Worm (Caenorhabditis elegans) whole organism, L4/young adult: ENCODE data around the gene mlc-7.
"Not testable (repeated sequence)": the region's sequence is repeated elsewhere in the genome, so short reads cannot be mapped to it uniquely, and the experiment has no call there.

Experiments
- W03F9.2 ChIP-seq: fragments of 150-350 bp; optimal IDR thresholded peaks from 2 replicates; lab custom pipeline; 2014; ENCODE audit warnings: missing biosample characterization, missing genetic modification characterization
- dao-5 ChIP-seq: sonication (generic microtip); optimal IDR thresholded peaks from 2 replicates; lab custom pipeline; 2016; ENCODE audit warnings: missing genotype, missing genetic modification characterization, moderate library complexity, missing compliant biosample characterization
- him-1 ChIP-seq: sonication (generic microtip); optimal IDR thresholded peaks from 2 replicates; lab custom pipeline; 2016; ENCODE audit warnings: missing genotype, missing genetic modification reagents, missing genetic modification characterization, missing compliant biosample characterization

The mlc-7 gene

DNA sequence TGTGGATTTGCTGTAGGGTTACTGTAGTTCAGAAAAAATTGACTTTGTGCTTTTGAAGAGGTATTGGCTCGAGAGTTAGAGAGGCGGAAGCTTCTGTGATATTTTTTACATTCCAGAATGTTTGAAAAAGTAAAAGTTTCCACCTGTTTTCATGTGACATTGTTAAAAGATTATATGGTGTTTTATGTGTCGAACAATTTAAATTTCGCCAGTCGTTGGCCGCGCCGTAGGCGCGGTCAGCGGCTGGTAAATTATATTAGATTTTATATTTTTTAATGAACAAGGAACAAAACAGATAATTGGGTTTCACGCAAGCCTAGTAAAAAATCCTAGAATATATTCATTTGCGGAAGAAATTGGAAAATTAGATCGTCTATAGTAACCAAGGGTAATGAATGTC is at the start of gene mlc-7:
TSS of gene mlc-7 (plus strand) at position 301 of the 400 bp plus-strand sequence.
- TF ChIP-seq dao-5; him-1 (tag; lab: Kevin White, UChicago); W03F9.2 (tag; lab: Kevin White, UChicago): not testable (repeated sequence)

DNA sequence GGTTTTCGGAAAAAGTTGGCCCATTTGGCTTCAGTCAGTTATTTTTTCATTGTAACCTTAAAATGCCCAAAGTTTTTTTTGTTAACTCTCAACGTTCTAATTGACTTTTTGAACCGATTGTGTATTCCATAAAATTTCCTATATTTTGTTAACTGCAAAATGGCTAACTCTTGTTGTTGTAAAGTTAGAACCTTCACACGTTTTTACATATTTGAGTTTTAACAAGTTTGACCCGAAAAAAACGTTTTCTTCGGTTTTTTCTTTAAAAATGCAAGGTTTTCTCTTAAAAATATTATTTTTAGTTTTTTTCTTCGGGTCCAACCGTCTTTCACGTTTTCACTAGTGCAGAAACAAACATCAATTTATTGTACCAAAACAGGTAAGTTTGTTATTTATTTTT is 49.6 kb upstream of the mlc-7 start, which contains the start of gene lit-1:
TSS of gene lit-1 (plus strand) at position 301 of the 400 bp plus-strand sequence.
- TF ChIP-seq W03F9.2 (tag; lab: Kevin White, UChicago) (no peak), him-1 (tag; lab: Kevin White, UChicago) (no peak), dao-5 (no peak)

- TF ChIP-seq W03F9.2 (tag; lab: Kevin White, UChicago) (no peak), him-1 (tag; lab: Kevin White, UChicago) (no peak), dao-5 (no peak)
Measured at ce11 chrIII:13708415-13708814, 42.8 kb upstream of the mlc-7 start.

ce11 chrIII:13709122-13709521 is 42.1 kb upstream of the mlc-7 start:
- no peak for TF ChIP-seq W03F9.2 (tag; lab: Kevin White, UChicago)
- TF ChIP-seq him-1 (tag; lab: Kevin White, UChicago), result no peak
- TF ChIP-seq dao-5, result no peak

- TF ChIP-seq W03F9.2 (tag; lab: Kevin White, UChicago) (no peak), him-1 (tag; lab: Kevin White, UChicago) (no peak), dao-5 (no peak)
Measured at ce11 chrIII:13710666-13711065, 40.6 kb upstream of the mlc-7 start.

ce11 chrIII:13712854-13713293 is 38.4 kb upstream of the mlc-7 start:
- TF ChIP-seq W03F9.2 (tag; lab: Kevin White, UChicago) (no peak), dao-5 (no peak), him-1 (tag; lab: Kevin White, UChicago) (no peak)

DNA sequence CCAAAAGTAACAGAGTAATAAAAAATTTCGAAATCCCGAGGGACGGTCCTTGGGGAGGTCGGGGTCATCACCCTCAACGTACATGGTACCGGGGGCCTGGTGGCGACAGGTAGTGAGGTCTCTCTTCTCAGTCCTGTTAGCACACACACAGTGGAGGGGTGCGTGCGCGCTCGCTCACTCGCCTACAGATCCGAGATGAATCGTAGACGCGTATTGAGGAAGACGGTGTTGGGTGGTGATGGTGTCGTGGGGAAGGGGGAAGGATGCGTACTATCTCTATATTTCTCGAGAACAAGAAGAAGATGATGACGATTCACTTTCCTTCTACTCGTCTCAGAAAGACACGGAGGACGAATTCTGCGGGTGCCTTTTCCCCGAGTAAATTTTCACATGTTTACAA is 37.4 kb upstream of the mlc-7 start:
- TF ChIP-seq W03F9.2 (tag; lab: Kevin White, UChicago), result no peak
- no peak for TF ChIP-seq dao-5
- TF ChIP-seq him-1 (tag; lab: Kevin White, UChicago), result no peak

ce11 chrIII:13714950-13715349 is 36.3 kb upstream of the mlc-7 start:
- TF ChIP-seq dao-5 (no peak), W03F9.2 (tag; lab: Kevin White, UChicago) (no peak), him-1 (tag; lab: Kevin White, UChicago) (no peak)

DNA sequence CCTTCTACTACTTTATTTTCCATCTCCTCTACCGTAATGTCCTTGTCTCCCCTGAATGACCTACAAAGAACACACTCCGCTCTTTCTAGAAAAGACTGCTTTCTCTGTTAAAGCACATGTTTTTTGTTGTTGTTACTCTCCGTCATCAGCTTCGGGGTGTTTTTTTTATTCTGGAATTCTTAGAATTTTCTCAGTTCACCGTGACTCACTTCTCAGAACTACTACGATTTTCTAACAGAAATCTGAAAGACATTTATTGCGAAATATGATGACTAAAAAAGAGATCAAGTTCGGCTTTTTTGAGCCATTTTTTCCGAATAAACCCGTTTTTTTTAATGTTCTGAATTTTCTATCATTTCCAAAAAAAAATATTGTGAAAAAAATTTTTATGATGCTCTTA is 35.0 kb upstream of the mlc-7 start:
- TF ChIP-seq dao-5 (no peak), him-1 (tag; lab: Kevin White, UChicago) (no peak), W03F9.2 (tag; lab: Kevin White, UChicago) (no peak)

- no peak for TF ChIP-seq him-1 (tag; lab: Kevin White, UChicago)
- TF ChIP-seq W03F9.2 (tag; lab: Kevin White, UChicago), result no peak
- no peak for TF ChIP-seq dao-5
Measured at ce11 chrIII:13716831-13717230, 34.4 kb upstream of the mlc-7 start.

- no peak for TF ChIP-seq dao-5
- TF ChIP-seq W03F9.2 (tag; lab: Kevin White, UChicago), result no peak
- TF ChIP-seq him-1 (tag; lab: Kevin White, UChicago), result no peak
Measured at ce11 chrIII:13717505-13717904, 33.7 kb upstream of the mlc-7 start.

DNA sequence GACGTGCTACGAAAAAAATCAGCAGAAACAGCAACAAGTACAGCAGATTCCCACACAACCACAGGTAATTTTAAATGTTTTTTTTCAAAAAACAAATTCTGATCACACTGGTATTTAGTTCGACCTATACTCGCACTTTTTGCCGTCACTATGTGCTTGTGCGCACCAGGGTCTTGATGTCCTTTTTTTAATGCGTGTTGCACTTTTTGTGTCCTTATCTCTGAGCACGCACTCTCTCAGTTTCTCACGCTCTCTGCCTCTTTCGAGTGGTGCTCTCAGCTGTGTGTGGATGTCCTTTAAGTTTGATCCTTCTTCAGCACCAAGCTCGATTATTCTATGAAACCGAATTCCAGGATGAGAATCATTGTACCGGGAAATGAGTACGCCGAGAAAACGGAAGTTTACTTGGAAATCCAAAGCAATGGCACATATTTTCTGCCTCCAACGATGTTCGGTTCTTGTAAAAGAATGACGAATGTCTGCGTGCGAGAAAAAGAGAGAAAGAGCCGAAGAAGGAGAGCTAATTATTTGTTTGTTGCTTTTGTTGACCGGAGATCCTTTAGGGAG is 32.8 kb upstream of the mlc-7 start:
- TF ChIP-seq W03F9.2 (tag; lab: Kevin White, UChicago) (no peak), him-1 (tag; lab: Kevin White, UChicago) (no peak), dao-5 (no peak)

DNA sequence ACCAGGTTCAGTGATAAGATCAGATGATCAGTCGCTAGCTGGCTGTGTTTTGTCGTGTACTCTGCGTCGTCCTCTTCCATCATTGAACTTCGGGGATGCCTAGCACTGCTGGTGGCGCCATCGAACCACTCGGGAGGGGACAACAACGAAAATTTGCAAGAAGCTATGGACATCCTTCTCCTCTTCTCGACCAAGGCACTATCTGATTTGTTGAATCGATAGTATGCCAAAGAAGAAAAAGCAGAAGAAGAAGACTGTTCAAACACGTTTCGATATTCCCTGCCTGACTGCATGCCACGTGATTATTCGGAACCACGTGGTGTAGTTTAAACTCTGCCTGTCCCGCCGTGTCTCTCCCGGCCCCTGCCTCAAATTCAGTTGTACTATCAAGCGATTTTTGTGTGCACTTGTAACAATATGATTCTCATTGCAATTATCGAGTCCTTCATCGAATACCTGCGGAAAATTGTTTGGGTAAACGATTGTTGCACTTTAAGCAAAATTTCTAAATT is 31.9 kb upstream of the mlc-7 start:
- TF ChIP-seq W03F9.2 (tag; lab: Kevin White, UChicago), result no peak
- no peak for TF ChIP-seq dao-5
- TF ChIP-seq him-1 (tag; lab: Kevin White, UChicago), result no peak

DNA sequence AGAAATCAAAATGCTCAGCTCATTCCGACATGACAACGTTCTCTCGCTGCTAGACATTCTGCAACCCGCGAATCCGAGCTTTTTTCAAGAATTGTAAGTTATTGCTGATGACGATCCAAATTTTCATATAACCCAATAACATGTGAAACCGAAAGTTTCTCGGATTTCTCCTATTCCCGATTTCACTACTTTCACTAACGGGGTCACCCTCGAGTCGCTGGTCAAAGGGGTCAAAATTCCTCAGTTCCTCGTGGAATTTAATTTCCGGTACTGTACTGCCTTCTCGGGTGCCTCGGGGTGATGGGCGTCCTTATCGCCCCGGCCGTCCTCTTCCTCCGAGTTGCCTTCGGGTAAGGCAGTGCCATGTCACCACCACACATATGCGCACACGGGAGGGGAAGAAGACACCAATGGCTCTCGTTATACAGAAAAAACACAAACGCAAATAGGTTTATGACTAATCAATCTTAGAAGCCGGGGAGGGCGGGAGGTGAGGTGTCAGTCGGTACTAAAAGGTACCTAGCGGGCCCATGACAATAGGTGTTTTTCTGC is 31.0 kb upstream of the mlc-7 start:
- TF ChIP-seq W03F9.2 (tag; lab: Kevin White, UChicago), result no peak
- no peak for TF ChIP-seq him-1 (tag; lab: Kevin White, UChicago)
- TF ChIP-seq dao-5, result no peak

- TF ChIP-seq him-1 (tag; lab: Kevin White, UChicago) (no peak), dao-5 (no peak), W03F9.2 (tag; lab: Kevin White, UChicago) (no peak)
Measured at ce11 chrIII:13721066-13721465, 30.2 kb upstream of the mlc-7 start.
